Worm (Caenorhabditis elegans) whole organism, L4 larva: ENCODE data around the gene Y49F6B.13.

Source experiments
- Y48G9A.11 ChIP-seq: fragments of 200-800 bp; sonication (Bioruptor generic); IDR thresholded peaks from 2 replicates; pipeline ENCODE4 v1.3.6; 2022; ENCODE audit warnings: missing genetic modification reagents, missing genetic modification characterization, missing compliant biosample characterization
- ZK546.5 ChIP-seq, 2 experiments: sonication (generic microtip); optimal IDR thresholded peaks; 2 replicates each; lab custom pipeline; 2017; ENCODE audit warnings: missing biosample characterization in 2 of 2, missing genetic modification characterization in 2 of 2
- ceh-82 ChIP-seq: sonication (generic microtip); optimal IDR thresholded peaks from 2 replicates; lab custom pipeline; 2017; ENCODE audit warnings: missing biosample characterization, missing genetic modification characterization
- dmd-8 ChIP-seq: fragments of 200-800 bp; sonication (Bioruptor generic); IDR thresholded peaks from 2 replicates; pipeline ENCODE4 v1.3.6; 2022; ENCODE audit warnings: missing genetic modification characterization, missing compliant biosample characterization
- jun-1 ChIP-seq: fragments of 150-350 bp; optimal IDR thresholded peaks from 2 replicates; lab custom pipeline; 2014; ENCODE audit warnings: missing biosample characterization, missing genetic modification reagents, missing genetic modification characterization
- lsy-2 ChIP-seq, 2 experiments: fragments of 150-350 bp in 1 of 2; sonication (generic microtip) in 1 of 2; optimal IDR thresholded peaks; 2 replicates each; lab custom pipeline; 2014 to 2017; ENCODE audit warnings: missing biosample characterization in 2 of 2, missing genetic modification characterization in 2 of 2
- nhr-28 ChIP-seq: fragments of 150-350 bp; optimal IDR thresholded peaks from 2 replicates; lab custom pipeline; 2014; ENCODE audit warnings: missing biosample characterization, missing genetic modification characterization
- tag-97 ChIP-seq: fragments of 200-800 bp; sonication (Bioruptor generic); IDR thresholded peaks from 2 replicates; pipeline ENCODE4 v1.3.6; 2022; ENCODE audit warnings: missing genetic modification characterization, missing compliant biosample characterization
- unc-39 ChIP-seq: sonication (generic microtip); optimal IDR thresholded peaks from 2 replicates; lab custom pipeline; 2017; ENCODE audit warnings: missing biosample characterization, missing genetic modification characterization

ce11 chrII:3436412-3436811 is 35.1 kb downstream of the Y49F6B.13 start, which contains the start of gene skpo-2:
- TF ChIP-seq ceh-82 (tag; lab: Kevin White, UChicago) (no peak), lsy-2 (tag; optimal IDR thresholded peaks at IDR 0.05; lab: Kevin White, UChicago) (no peak), jun-1 (tag; lab: Kevin White, UChicago) (no peak), nhr-28 (tag; lab: Kevin White, UChicago) (no peak), unc-39 (tag; lab: Kevin White, UChicago) (no peak), tag-97 (GFP tag; lab: Robert Waterston, UW) (no peak), Y48G9A.11 (GFP tag; lab: Robert Waterston, UW) (no peak), ZK546.5 (tag; optimal IDR thresholded peaks at IDR 0.05; lab: Kevin White, UChicago) (no peak), dmd-8 (no peak)
